Worm (Caenorhabditis elegans) whole organism, young adult: ENCODE measurements around the gene tebp-2.

Source experiments
- B0035.1 ChIP-seq: sonication (generic microtip); optimal IDR thresholded peaks from 2 replicates; lab custom pipeline; 2016; ENCODE audit warnings: missing genetic modification characterization, mild to moderate bottlenecking, missing compliant biosample characterization, missing genotype, missing genetic modification reagents
- C17E4.6 ChIP-seq: fragments of 200-800 bp; sonication (Bioruptor generic); IDR thresholded peaks from 2 replicates; pipeline ENCODE4 v1.3.6; 2022; ENCODE audit warnings: missing genetic modification reagents, missing genetic modification characterization, missing compliant biosample characterization
- F10E7.11 ChIP-seq: sonication (generic microtip); optimal IDR thresholded peaks from 2 replicates; lab custom pipeline; 2017; ENCODE audit warnings: mild to moderate bottlenecking, missing genetic modification characterization, moderate library complexity, missing compliant biosample characterization
- F33H1.4 ChIP-seq: fragments of 200-800 bp; sonication (Bioruptor generic); IDR thresholded peaks from 2 replicates; pipeline ENCODE4 v1.3.6; 2022; ENCODE audit warnings: missing genetic modification reagents, missing genetic modification characterization, missing compliant biosample characterization
- F52B5.7 ChIP-seq: sonication (generic microtip); optimal IDR thresholded peaks from 2 replicates; lab custom pipeline; 2016; ENCODE audit warnings: mild to moderate bottlenecking, missing genetic modification characterization, missing compliant biosample characterization
- F55B11.4 ChIP-seq: sonication (generic microtip); optimal IDR thresholded peaks from 2 replicates; lab custom pipeline; 2016; ENCODE audit warnings: missing compliant biosample characterization, missing genetic modification characterization, borderline replicate concordance; ENCODE audit not compliant: insufficient read depth
- F57C9.4 ChIP-seq: sonication (generic microtip); optimal IDR thresholded peaks from 2 replicates; lab custom pipeline; 2017; ENCODE audit warnings: mild to moderate bottlenecking, missing genetic modification characterization, missing compliant biosample characterization
- Y79H2A.3 ChIP-seq: fragments of 200-800 bp; sonication (Bioruptor generic); conservative IDR thresholded peaks from 2 replicates; pipeline ENCODE4 v1.3.6; 2022; ENCODE audit warnings: missing genetic modification reagents, missing genetic modification characterization, missing compliant biosample characterization
- Y95B8A.8 ChIP-seq: fragments of 200-800 bp; sonication (Bioruptor generic); IDR thresholded peaks from 2 replicates; pipeline ENCODE4 v1.3.6; 2022; ENCODE audit warnings: missing genetic modification reagents, missing genetic modification characterization, missing compliant biosample characterization
- ama-1 ChIP-seq, 3 experiments: fragments of 150-350 bp in 1 of 3; sonication (generic microtip) in 2 of 3; optimal IDR thresholded peaks; 2 replicates each; lab custom pipeline; 2014 to 2018; ENCODE audit warnings: missing biosample characterization in 2 of 3, missing genetic modification characterization in 2 of 3, missing genetic modification reagents in 2 of 3
- athp-1 ChIP-seq: sonication (generic microtip); optimal IDR thresholded peaks from 2 replicates; lab custom pipeline; 2017; ENCODE audit warnings: mild to moderate bottlenecking, missing genetic modification characterization, missing compliant biosample characterization
- attf-5 ChIP-seq: fragments of 200-800 bp; sonication (Bioruptor generic); optimal IDR thresholded peaks from 2 replicates; lab custom pipeline; 2018; ENCODE audit warnings: mild to moderate bottlenecking, missing genetic modification characterization, missing compliant biosample characterization
- ccch-3 ChIP-seq: fragments of 200-800 bp; sonication (Bioruptor generic); optimal IDR thresholded peaks from 2 replicates; lab custom pipeline; 2018; ENCODE audit warnings: mild to moderate bottlenecking, missing genetic modification characterization, missing compliant biosample characterization
- cebp-1 ChIP-seq, 2 experiments: fragments of 200-800 bp in 1 of 2; sonication (Bioruptor generic) in 1 of 2; sonication (generic microtip) in 1 of 2; IDR thresholded peaks in 1 of 2; optimal IDR thresholded peaks in 1 of 2; 2 replicates each; pipeline versions ENCODE4 v1.3.6 to Lab custom; 2017 to 2022; ENCODE audit warnings: missing compliant biosample characterization in 2 of 2, missing genetic modification characterization in 2 of 2, mild to moderate bottlenecking in 1 of 2, missing genetic modification reagents in 1 of 2, moderate library complexity in 1 of 2
- ceh-100 ChIP-seq: fragments of 200-800 bp; sonication (Bioruptor generic); IDR thresholded peaks from 2 replicates; pipeline ENCODE4 v1.3.6; 2022; ENCODE audit warnings: missing genetic modification reagents, missing genetic modification characterization, missing compliant biosample characterization
- ceh-27 ChIP-seq: fragments of 200-800 bp; sonication (Bioruptor generic); optimal IDR thresholded peaks from 2 replicates; lab custom pipeline; 2018; ENCODE audit warnings: mild to moderate bottlenecking, missing genetic modification characterization, moderate library complexity, missing compliant biosample characterization
- ceh-40 ChIP-seq: fragments of 200-800 bp; sonication (Bioruptor generic); IDR thresholded peaks from 2 replicates; pipeline ENCODE4 v1.3.6; 2022; ENCODE audit warnings: missing genetic modification characterization, missing compliant biosample characterization
- dox-1 ChIP-seq: fragments of 200-800 bp; sonication (Bioruptor generic); IDR thresholded peaks from 2 replicates; pipeline ENCODE4 v1.3.6; 2022; ENCODE audit warnings: missing genetic modification reagents, missing genetic modification characterization, missing compliant biosample characterization
- dpl-1 ChIP-seq: fragments of 150-350 bp; optimal IDR thresholded peaks from 2 replicates; lab custom pipeline; 2014; ENCODE audit warnings: missing biosample characterization, missing genetic modification reagents, missing genetic modification characterization
- egrh-3 ChIP-seq: fragments of 200-800 bp; sonication (Bioruptor generic); IDR thresholded peaks from 2 replicates; pipeline ENCODE4 v1.3.6; 2022; ENCODE audit warnings: missing genetic modification reagents, missing genetic modification characterization, missing compliant biosample characterization
- gei-17 ChIP-seq: fragments of 200-800 bp; sonication (Bioruptor generic); optimal IDR thresholded peaks from 2 replicates; lab custom pipeline; 2018; ENCODE audit warnings: mild to moderate bottlenecking, missing genetic modification characterization, missing compliant biosample characterization
- hlh-26 ChIP-seq: fragments of 200-800 bp; sonication (Bioruptor generic); conservative IDR thresholded peaks from 2 replicates; pipeline ENCODE4 v1.3.6; 2022; ENCODE audit warnings: missing genetic modification reagents, missing genetic modification characterization, missing compliant biosample characterization
- let-526 ChIP-seq: fragments of 200-800 bp; sonication (Bioruptor generic); IDR thresholded peaks from 2 replicates; pipeline ENCODE4 v1.3.6; 2022; ENCODE audit warnings: missing genetic modification reagents, missing genetic modification characterization, missing compliant biosample characterization
- lin-26 ChIP-seq: fragments of 200-800 bp; sonication (Bioruptor generic); IDR thresholded peaks from 2 replicates; pipeline ENCODE4 v1.3.6; 2022; ENCODE audit warnings: missing genetic modification reagents, missing genetic modification characterization, missing compliant biosample characterization
- lin-35 ChIP-seq, 3 experiments: fragments of 150-350 bp in 2 of 3; sonication (generic microtip) in 1 of 3; optimal IDR thresholded peaks; 2 replicates each; lab custom pipeline; 2014 to 2018; ENCODE audit warnings: missing biosample characterization in 3 of 3, missing genetic modification characterization in 3 of 3, missing genetic modification reagents in 3 of 3
- lin-54 ChIP-seq: fragments of 200-800 bp; sonication (Bioruptor generic); optimal IDR thresholded peaks from 2 replicates; lab custom pipeline; 2018; ENCODE audit warnings: mild to moderate bottlenecking, missing genetic modification characterization, missing compliant biosample characterization
- lsl-1 ChIP-seq: fragments of 200-800 bp; sonication (Bioruptor generic); optimal IDR thresholded peaks from 2 replicates; lab custom pipeline; 2018; ENCODE audit warnings: mild to moderate bottlenecking, missing genetic modification characterization, moderate library complexity, missing compliant biosample characterization
- lsy-27 ChIP-seq: sonication (generic microtip); optimal IDR thresholded peaks from 2 replicates; lab custom pipeline; 2017; ENCODE audit warnings: missing genetic modification characterization, mild to moderate bottlenecking, missing compliant biosample characterization, antibody characterized with exemption, missing genotype, borderline replicate concordance; ENCODE audit not compliant: insufficient read depth
- mcd-1 ChIP-seq: fragments of 200-800 bp; sonication (Bioruptor generic); IDR thresholded peaks from 2 replicates; pipeline ENCODE4 v1.3.6; 2022; ENCODE audit warnings: missing genetic modification reagents, missing genetic modification characterization, missing compliant biosample characterization
- nfyb-1 ChIP-seq: fragments of 200-800 bp; sonication (Bioruptor generic); IDR thresholded peaks from 2 replicates; pipeline ENCODE4 v1.3.6; 2022; ENCODE audit warnings: missing genetic modification reagents, missing genetic modification characterization, missing compliant biosample characterization
- nhr-80 ChIP-seq: sonication (generic microtip); optimal IDR thresholded peaks from 2 replicates; lab custom pipeline; 2016; ENCODE audit warnings: missing genetic modification characterization, missing compliant biosample characterization
- pha-4 ChIP-seq: fragments of 150-350 bp; sonication (generic microtip); optimal IDR thresholded peaks from 2 replicates; lab custom pipeline; 2014; ENCODE audit warnings: missing biosample characterization, missing genetic modification reagents, missing genetic modification characterization
- sdz-38 ChIP-seq: sonication (generic microtip); optimal IDR thresholded peaks from 2 replicates; lab custom pipeline; 2016; ENCODE audit warnings: missing genotype, missing genetic modification characterization, missing compliant biosample characterization
- sea-2 ChIP-seq: fragments of 200-800 bp; sonication (Bioruptor generic); IDR thresholded peaks from 2 replicates; pipeline ENCODE4 v1.3.6; 2022; ENCODE audit warnings: missing genetic modification characterization, missing compliant biosample characterization
- snpc-1.1 ChIP-seq: sonication (generic microtip); optimal IDR thresholded peaks from 2 replicates; lab custom pipeline; 2017; ENCODE audit warnings: missing genetic modification characterization, mild to moderate bottlenecking, missing compliant biosample characterization, antibody characterized with exemption, moderate library complexity, missing genotype, missing genetic modification reagents; ENCODE audit not compliant: insufficient read depth
- snpc-4 ChIP-seq, 5 experiments: fragments of 150-350 bp in 1 of 5; sonication (generic microtip) in 4 of 5; optimal IDR thresholded peaks; 2 replicates each; lab custom pipeline; 2014 to 2018; ENCODE audit warnings: missing genetic modification characterization in 5 of 5, missing biosample characterization in 3 of 5, antibody characterized with exemption in 2 of 5, mild to moderate bottlenecking in 2 of 5, missing compliant biosample characterization in 2 of 5, missing genotype in 2 of 5, moderate library complexity in 2 of 5, missing genetic modification reagents in 1 of 5
- tlf-1 ChIP-seq: fragments of 200-800 bp; sonication (Bioruptor generic); optimal IDR thresholded peaks from 2 replicates; lab custom pipeline; 2018; ENCODE audit warnings: mild to moderate bottlenecking, missing genetic modification characterization, missing compliant biosample characterization
- zim-3 ChIP-seq: sonication (generic microtip); optimal IDR thresholded peaks from 2 replicates; lab custom pipeline; 2017; ENCODE audit warnings: mild to moderate bottlenecking, missing genetic modification characterization, moderate library complexity, missing compliant biosample characterization
- ztf-18 ChIP-seq: sonication (generic microtip); optimal IDR thresholded peaks from 2 replicates; lab custom pipeline; 2016; ENCODE audit warnings: missing genotype, mild to moderate bottlenecking, missing genetic modification characterization, missing compliant biosample characterization
- ztf-25 ChIP-seq: fragments of 200-800 bp; sonication (Bioruptor generic); IDR thresholded peaks from 2 replicates; pipeline ENCODE4 v1.3.6; 2022; ENCODE audit warnings: missing genetic modification reagents, missing genetic modification characterization, missing compliant biosample characterization

The tebp-2 gene

DNA sequence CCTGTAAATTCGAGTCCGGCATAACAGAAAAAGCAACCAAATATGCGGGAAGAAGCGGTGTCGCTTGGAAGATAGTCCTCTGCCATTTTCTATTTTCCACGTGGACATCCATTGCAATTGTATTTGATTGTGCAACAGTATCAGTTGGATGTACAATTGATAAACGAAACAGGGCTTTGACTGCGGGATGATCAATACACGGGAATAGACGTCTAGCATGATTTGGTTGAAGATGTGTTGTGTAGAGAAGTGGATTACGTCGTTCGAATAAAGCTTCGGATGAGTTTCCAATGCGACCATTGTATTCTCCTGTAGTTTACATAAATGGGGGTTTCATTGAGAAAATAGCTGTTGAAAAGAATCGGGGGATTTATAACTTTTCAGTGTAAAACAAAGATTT, 31.3 kb downstream of the tebp-2 start:
- TF ChIP-seq lin-35 (GFP tag; optimal IDR thresholded peaks at IDR 0.05; lab: Kevin White, UChicago) (no peak), F57C9.4 (tag; lab: Kevin White, UChicago) (no peak), athp-1 (no peak), F10E7.11 (no peak), snpc-1.1 (no peak), ztf-18 (tag; lab: Kevin White, UChicago) (no peak), sdz-38 (no peak), ceh-40 (GFP tag; lab: Robert Waterston, UW) (no peak), snpc-4 (GFP tag; optimal IDR thresholded peaks at IDR 0.05; lab: Kevin White, UChicago) (no peak), snpc-4 (tag; optimal IDR thresholded peaks at IDR 0.05; lab: Kevin White, UChicago) (no peak), lin-54 (no peak), F55B11.4 (no peak), gei-17 (no peak), zim-3 (tag; lab: Kevin White, UChicago) (no peak), B0035.1 (tag; lab: Kevin White, UChicago) (no peak), cebp-1 (GFP tag; IDR thresholded peaks at IDR 0.05; lab: Robert Waterston, UW) (no peak), cebp-1 (tag; optimal IDR thresholded peaks at IDR 0.05; lab: Kevin White, UChicago) (no peak), ztf-25 (GFP tag; lab: Robert Waterston, UW) (no peak), ceh-27 (no peak), ama-1 (optimal IDR thresholded peaks at IDR 0.05; lab: Kevin White, UChicago) (no peak), ama-1 (GFP tag; optimal IDR thresholded peaks at IDR 0.05; lab: Kevin White, UChicago) (no peak)
- TF ChIP-seq, all 124 proteins: peak for 0

DNA sequence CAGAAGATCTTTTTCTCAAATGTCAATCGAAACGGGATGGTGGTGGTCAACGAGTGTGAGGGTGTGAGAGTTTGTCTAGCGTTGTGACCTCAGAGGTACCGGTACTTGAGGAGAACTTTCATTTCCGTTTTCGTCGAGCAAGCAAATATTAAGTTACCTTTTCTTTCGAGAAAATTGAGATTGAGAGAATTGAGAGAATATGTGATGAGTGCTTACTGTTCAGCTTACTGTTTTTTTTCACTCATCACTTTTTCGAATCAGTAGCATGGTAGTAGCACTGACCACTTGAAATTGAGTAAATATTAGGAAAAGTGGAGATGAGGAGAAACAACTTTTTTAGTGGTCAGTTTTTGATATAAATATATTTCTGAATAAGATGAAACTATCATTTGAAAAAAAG, 32.6 kb downstream of the tebp-2 start, which contains the start of gene T12E12.6:
T12E12.6 (minus strand) TSS at position 101 of the 400 bp plus-strand sequence.
- no peak for TF ChIP-seq lsl-1 (GFP tag; lab: Kevin White, UChicago)
- TF ChIP-seq Y79H2A.3 = no peak
- no peak for TF ChIP-seq lsy-27 (tag; lab: Kevin White, UChicago)
- TF ChIP-seq egrh-3 = no peak
- TF ChIP-seq dpl-1 = no peak
- no peak for TF ChIP-seq hlh-26
- TF ChIP-seq attf-5 (GFP tag; lab: Kevin White, UChicago) = no peak
- no peak for TF ChIP-seq pha-4 (tag; lab: Kevin White, UChicago)
- no peak for TF ChIP-seq tlf-1 (GFP tag; lab: Kevin White, UChicago)
- no peak for TF ChIP-seq ztf-25 (GFP tag; lab: Robert Waterston, UW)
- TF ChIP-seq, all 124 proteins: peak for 0

- TF ChIP-seq sea-2 (GFP tag; lab: Robert Waterston, UW) = no peak
- TF ChIP-seq ztf-25 (GFP tag; lab: Robert Waterston, UW) = no peak
- no peak for TF ChIP-seq let-526 (GFP tag; lab: Robert Waterston, UW)
- TF ChIP-seq Y95B8A.8 (GFP tag; lab: Robert Waterston, UW) = no peak
- no peak for TF ChIP-seq nhr-80 (tag; lab: Kevin White, UChicago)
- no peak for TF ChIP-seq mcd-1 (GFP tag; lab: Robert Waterston, UW)
- no peak for TF ChIP-seq ccch-3 (GFP tag; lab: Kevin White, UChicago)
- no peak for TF ChIP-seq ceh-100 (GFP tag; lab: Robert Waterston, UW)
- TF ChIP-seq F52B5.7 (tag; lab: Kevin White, UChicago) = no peak
- TF ChIP-seq C17E4.6 (GFP tag; lab: Robert Waterston, UW) = no peak
- no peak for TF ChIP-seq dox-1 (GFP tag; lab: Robert Waterston, UW)
- no peak for TF ChIP-seq lin-26 (GFP tag; lab: Robert Waterston, UW)
- no peak for TF ChIP-seq F33H1.4 (GFP tag; lab: Robert Waterston, UW)
- no peak for TF ChIP-seq nfyb-1
These were observed 39.3 kb downstream of the tebp-2 start for ce11 chrIV:5580588-5581308.
